Fruit fly (Drosophila melanogaster) whole organism, prepupa: Measurements from ENCODE around the gene Gyc76C.
A peak's percentile ranks its signal among the peaks of the same experiment; 100 is the strongest.

Source experiments
- CG10631 ChIP-seq: fragments of 200-800 bp; sonication (Bioruptor generic); optimal IDR thresholded peaks from 2 replicates; lab custom pipeline; 2016; ENCODE audit warnings: missing biosample characterization, missing genetic modification characterization
- CG11294 ChIP-seq: fragments of 200-800 bp; sonication (Bioruptor generic); IDR thresholded peaks from 2 replicates; pipeline ENCODE4 v1.3.6; 2022; ENCODE audit warnings: missing biosample characterization, missing genetic modification characterization
- CG11762 ChIP-seq: fragments of 200-800 bp; sonication (Bioruptor generic); optimal IDR thresholded peaks from 3 replicates; lab custom pipeline; 2016; ENCODE audit warnings: missing biosample characterization, missing genetic modification characterization; ENCODE audit not compliant: insufficient read depth
- CG1621 ChIP-seq: fragments of 200-800 bp; sonication (Bioruptor generic); optimal IDR thresholded peaks from 3 replicates; lab custom pipeline; 2018; ENCODE audit warnings: missing biosample characterization, mild to moderate bottlenecking, missing genetic modification characterization
- CG16779 ChIP-seq: fragments of 200-800 bp; sonication (Bioruptor generic); optimal IDR thresholded peaks from 3 replicates; lab custom pipeline; 2017; ENCODE audit warnings: missing biosample characterization, mild to moderate bottlenecking, missing genetic modification characterization
- CG34406 ChIP-seq: fragments of 200-800 bp; sonication (Bioruptor generic); optimal IDR thresholded peaks from 3 replicates; lab custom pipeline; 2016; ENCODE audit warnings: missing biosample characterization, missing genetic modification characterization
- CG3919 ChIP-seq: fragments of 200-800 bp; sonication (Bioruptor generic); optimal IDR thresholded peaks from 3 replicates; lab custom pipeline; 2016; ENCODE audit warnings: missing biosample characterization, missing genetic modification characterization
- CG4318 ChIP-seq: fragments of 200-800 bp; sonication (Bioruptor generic); optimal IDR thresholded peaks from 3 replicates; lab custom pipeline; 2017; ENCODE audit warnings: missing biosample characterization, mild to moderate bottlenecking, missing genetic modification characterization
- CG6792 ChIP-seq: fragments of 200-800 bp; sonication (Bioruptor generic); optimal IDR thresholded peaks from 3 replicates; lab custom pipeline; 2016; ENCODE audit warnings: missing biosample characterization, missing genetic modification characterization
- CG6808 ChIP-seq: fragments of 200-800 bp; sonication (Bioruptor generic); optimal IDR thresholded peaks from 3 replicates; lab custom pipeline; 2017; ENCODE audit warnings: missing biosample characterization, missing genetic modification characterization, mild to moderate bottlenecking, moderate library complexity, missing genetic modification reagents
- CG6854 ChIP-seq: fragments of 200-800 bp; sonication (Bioruptor generic); optimal IDR thresholded peaks from 2 replicates; lab custom pipeline; 2017; ENCODE audit warnings: missing biosample characterization, mild to moderate bottlenecking, missing genetic modification characterization
- CG7368 ChIP-seq: fragments of 200-800 bp; sonication (Bioruptor generic); optimal IDR thresholded peaks from 3 replicates; lab custom pipeline; 2016; ENCODE audit warnings: missing biosample characterization, missing genetic modification characterization
- CG8119 ChIP-seq: fragments of 200-800 bp; sonication (Bioruptor generic); IDR thresholded peaks from 3 replicates; pipeline ENCODE4 v1.3.6; 2022; ENCODE audit warnings: missing biosample characterization, missing genetic modification characterization
- CG8319 ChIP-seq: fragments of 200-800 bp; sonication (Bioruptor generic); optimal IDR thresholded peaks from 3 replicates; lab custom pipeline; 2016; ENCODE audit warnings: missing biosample characterization, missing genetic modification characterization
- CG8632 ChIP-seq: fragments of 200-800 bp; sonication (Bioruptor generic); optimal IDR thresholded peaks from 3 replicates; lab custom pipeline; 2016; ENCODE audit warnings: missing biosample characterization, missing genetic modification characterization
- CG9139 ChIP-seq: fragments of 200-800 bp; sonication (Bioruptor generic); optimal IDR thresholded peaks from 3 replicates; lab custom pipeline; 2017; ENCODE audit warnings: missing biosample characterization, mild to moderate bottlenecking, missing genetic modification characterization
- Eip75B ChIP-seq: fragments of 200-800 bp; sonication (Bioruptor generic); optimal IDR thresholded peaks from 3 replicates; lab custom pipeline; 2016; ENCODE audit warnings: missing biosample characterization, missing genetic modification characterization
- Ets96B ChIP-seq: fragments of 200-800 bp; optimal IDR thresholded peaks from 2 replicates; lab custom pipeline; 2019; ENCODE audit warnings: missing biosample characterization, mild to moderate bottlenecking, missing genetic modification characterization, moderate library complexity
- Hr38 ChIP-seq: sonication (Bioruptor generic); optimal IDR thresholded peaks from 2 replicates; lab custom pipeline; 2016; ENCODE audit warnings: missing biosample characterization, missing genetic modification characterization
- Hr39 ChIP-seq: fragments of 200-800 bp; sonication (Bioruptor generic); optimal IDR thresholded peaks from 2 replicates; lab custom pipeline; 2016; ENCODE audit warnings: missing biosample characterization, missing genetic modification characterization
- Hr4 ChIP-seq: fragments of 200-800 bp; sonication (Bioruptor generic); optimal IDR thresholded peaks from 3 replicates; lab custom pipeline; 2016; ENCODE audit warnings: missing biosample characterization, missing genetic modification characterization
- Met ChIP-seq: fragments of 200-800 bp; sonication (Bioruptor generic); optimal IDR thresholded peaks from 3 replicates; lab custom pipeline; 2016; ENCODE audit warnings: missing biosample characterization, missing genetic modification characterization
- OdsH ChIP-seq: fragments of 200-800 bp; sonication (Bioruptor generic); optimal IDR thresholded peaks from 3 replicates; lab custom pipeline; 2016; ENCODE audit warnings: missing biosample characterization, missing genetic modification characterization
- Smox ChIP-seq: fragments of 200-800 bp; sonication (Bioruptor generic); optimal IDR thresholded peaks from 3 replicates; lab custom pipeline; 2016; ENCODE audit warnings: missing biosample characterization, missing genetic modification characterization
- Sox102F ChIP-seq: fragments of 200-800 bp; sonication (Bioruptor generic); optimal IDR thresholded peaks from 2 replicates; lab custom pipeline; 2016; ENCODE audit warnings: missing biosample characterization, mild to moderate bottlenecking, missing genetic modification characterization
- Sox14 ChIP-seq: fragments of 200-800 bp; sonication (Bioruptor generic); optimal IDR thresholded peaks from 3 replicates; lab custom pipeline; 2016; ENCODE audit warnings: missing biosample characterization, missing genetic modification characterization
- cyc ChIP-seq: fragments of 200-800 bp; sonication (Bioruptor generic); optimal IDR thresholded peaks from 3 replicates; lab custom pipeline; 2016; ENCODE audit warnings: missing biosample characterization, missing genetic modification characterization
- dac ChIP-seq: fragments of 200-800 bp; sonication (Bioruptor generic); optimal IDR thresholded peaks from 2 replicates; lab custom pipeline; 2017; ENCODE audit warnings: missing biosample characterization, mild to moderate bottlenecking, missing genetic modification characterization
- dsx ChIP-seq: fragments of 200-800 bp; optimal IDR thresholded peaks from 3 replicates; lab custom pipeline; 2019; ENCODE audit warnings: missing biosample characterization, mild to moderate bottlenecking, missing genetic modification characterization, moderate library complexity; ENCODE audit not compliant: poor library complexity, severe bottlenecking
- esn ChIP-seq: fragments of 200-800 bp; sonication (Bioruptor generic); optimal IDR thresholded peaks from 2 replicates; lab custom pipeline; 2016; ENCODE audit warnings: missing biosample characterization, mild to moderate bottlenecking, missing genetic modification characterization, moderate library complexity
- fd59A ChIP-seq: fragments of 200-800 bp; sonication (Bioruptor generic); optimal IDR thresholded peaks from 2 replicates; lab custom pipeline; 2017; ENCODE audit warnings: missing biosample characterization, mild to moderate bottlenecking, missing genetic modification characterization, missing genetic modification reagents
- fd85E ChIP-seq: fragments of 200-800 bp; sonication (Bioruptor generic); optimal IDR thresholded peaks from 3 replicates; lab custom pipeline; 2016; ENCODE audit warnings: missing biosample characterization, missing genetic modification characterization
- fkh ChIP-seq: fragments of 200-800 bp; sonication (Bioruptor generic); optimal IDR thresholded peaks from 3 replicates; lab custom pipeline; 2017; ENCODE audit warnings: missing biosample characterization, mild to moderate bottlenecking, missing genetic modification characterization, moderate library complexity
- net ChIP-seq: fragments of 200-800 bp; sonication (Bioruptor generic); optimal IDR thresholded peaks from 3 replicates; lab custom pipeline; 2016; ENCODE audit warnings: missing biosample characterization, missing genetic modification characterization
- pdm3 ChIP-seq: fragments of 200-800 bp; sonication (Bioruptor generic); optimal IDR thresholded peaks from 3 replicates; lab custom pipeline; 2016; ENCODE audit warnings: missing biosample characterization, missing genetic modification characterization
- spab ChIP-seq: fragments of 200-800 bp; sonication (Bioruptor generic); optimal IDR thresholded peaks from 2 replicates; lab custom pipeline; 2017; ENCODE audit warnings: missing biosample characterization, mild to moderate bottlenecking, missing genetic modification characterization, missing genetic modification reagents
- svp ChIP-seq: fragments of 200-800 bp; sonication (Bioruptor generic); peaks from one replicate; lab custom pipeline; 2016; ENCODE audit warnings: missing biosample characterization, missing genetic modification characterization
- vri ChIP-seq: fragments of 200-800 bp; sonication (Bioruptor generic); optimal IDR thresholded peaks from 3 replicates; lab custom pipeline; 2016; ENCODE audit warnings: missing biosample characterization, mild to moderate bottlenecking, missing genetic modification characterization

Gyc76C gene

DNA sequence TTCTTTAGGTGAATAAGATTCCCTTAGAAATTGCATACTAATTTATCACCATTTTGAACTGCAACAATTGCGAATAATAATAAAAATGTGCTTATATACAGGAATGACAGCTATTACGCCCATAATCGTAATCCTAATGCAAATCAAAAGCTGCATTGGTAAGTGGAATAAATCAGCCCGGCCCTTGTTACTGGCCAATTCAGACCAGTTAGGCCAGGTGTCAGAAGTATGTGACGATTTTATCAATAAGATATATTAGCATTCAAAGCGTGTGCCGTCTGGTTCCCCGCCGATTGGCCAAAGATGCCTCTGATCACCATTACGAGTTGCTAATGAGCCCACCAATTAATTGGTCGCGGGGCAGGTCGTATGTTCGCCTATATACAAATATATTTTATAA, 19.1 kb upstream of the Gyc76C start:
- TF ChIP-seq CG11294 (GFP tag; lab: Robert Waterston, UW) = no peak
- TF ChIP-seq fd59A (GFP tag; lab: Kevin White, UChicago) = no peak
- no peak for TF ChIP-seq CG1621 (tag; lab: Kevin White, UChicago)

- no peak for TF ChIP-seq dac
- no peak for TF ChIP-seq Sox14
- no peak for TF ChIP-seq Ets96B
- no peak for TF ChIP-seq CG8632 (GFP tag; lab: Kevin White, UChicago)
- TF ChIP-seq CG11294 (GFP tag; lab: Robert Waterston, UW) = no peak
- TF ChIP-seq cyc (GFP tag; lab: Kevin White, UChicago) = no peak
- TF ChIP-seq Hr39 (GFP tag; lab: Kevin White, UChicago) = no peak
- TF ChIP-seq dsx (GFP tag; lab: Kevin White, UChicago) = no peak
- no peak for TF ChIP-seq CG6808 (GFP tag; lab: Kevin White, UChicago)
- no peak for TF ChIP-seq Met (GFP tag; lab: Kevin White, UChicago)
- TF ChIP-seq OdsH (GFP tag; lab: Kevin White, UChicago) = no peak
- no peak for TF ChIP-seq CG34406 (GFP tag; lab: Kevin White, UChicago)
Observed at dm6 chr3L:19807521-19807920, 14.2 kb upstream of the Gyc76C start.

DNA sequence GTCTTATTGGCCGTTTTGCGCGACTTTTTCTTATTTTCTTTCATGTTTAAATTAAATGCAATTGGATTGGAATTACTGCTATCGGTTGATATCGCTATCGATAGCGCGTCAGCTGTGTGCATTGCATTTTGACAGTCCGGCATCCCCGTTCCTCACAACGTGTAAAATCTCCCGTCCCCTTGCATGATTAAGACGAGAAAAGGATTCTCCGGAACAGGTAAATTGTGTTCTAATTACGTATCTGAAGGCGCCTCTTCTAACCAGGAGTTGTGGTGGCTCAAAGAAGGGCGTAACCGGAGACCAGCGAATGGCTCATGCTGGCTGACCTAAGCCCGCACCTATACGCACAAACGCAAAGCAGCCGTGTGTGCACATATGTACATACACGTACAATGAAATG, 13.7 kb upstream of the Gyc76C start, which contains the start of the genes CG14104 and Kap-alpha1:
CG14104 (minus strand) TSS at position 97 of the 400 bp plus-strand sequence.
Kap-alpha1 (plus strand) TSS at position 130 of the 400 bp plus-strand sequence.
- TF ChIP-seq CG6854 (GFP tag; lab: Kevin White, UChicago) (peak; percentile 23), CG11762 (no peak), Eip75B (GFP tag; lab: Kevin White, UChicago) (no peak), esn (peak; percentile 4)

DNA sequence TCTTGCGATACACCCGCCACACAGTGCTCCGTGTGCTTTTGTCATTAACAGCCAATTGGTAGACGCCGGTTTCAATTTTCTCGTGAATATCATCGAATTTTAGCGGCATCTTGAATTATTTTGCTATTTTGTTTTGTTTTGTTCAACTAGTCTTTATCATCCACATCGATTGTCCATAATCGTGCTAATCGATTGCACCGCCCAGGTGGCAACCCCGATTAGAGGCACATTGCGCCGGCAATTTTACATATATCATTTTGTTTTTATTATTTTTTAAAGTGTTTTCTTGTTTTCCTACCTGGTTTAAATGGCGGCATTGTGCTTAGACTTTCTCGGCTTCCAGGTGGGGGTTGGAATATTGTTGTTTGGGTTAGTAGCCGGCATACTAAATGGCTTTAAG, 12.5 kb upstream of the Gyc76C start, which contains the start of gene CG34116:
CG34116 (minus strand) TSS at position 142 of the 400 bp plus-strand sequence.
- no peak for TF ChIP-seq net
- no peak for TF ChIP-seq CG16779 (tag; lab: Kevin White, UChicago)
- TF ChIP-seq fd85E (GFP tag; lab: Kevin White, UChicago) = no peak
- no peak for TF ChIP-seq CG8119
- no peak for TF ChIP-seq CG9139 (GFP tag; lab: Kevin White, UChicago)
- TF ChIP-seq CG10631 (GFP tag; lab: Kevin White, UChicago) = no peak
- no peak for TF ChIP-seq Sox14
- TF ChIP-seq svp (GFP tag; lab: Kevin White, UChicago) = no peak
- TF ChIP-seq Hr38 = no peak
- TF ChIP-seq Hr4 (GFP tag; lab: Kevin White, UChicago) = no peak
- TF ChIP-seq CG3919 = no peak
- no peak for TF ChIP-seq pdm3 (GFP tag; lab: Kevin White, UChicago)
- no peak for TF ChIP-seq vri
- TF ChIP-seq CG11762 = no peak

dm6 chr3L:19804908-19805307, 11.5 kb upstream of the Gyc76C start, which contains the start of the genes TORIP and Ccdc58:
Gene TORIP, minus strand, starts transcription at chr3L:19805080.
Gene Ccdc58, plus strand, starts transcription at chr3L:19805181.
- no peak for TF ChIP-seq CG4318
- TF ChIP-seq Hr39 (GFP tag; lab: Kevin White, UChicago) = no peak

- TF ChIP-seq cyc (GFP tag; lab: Kevin White, UChicago) (no peak), CG6792 (no peak), dac (no peak), esn (no peak), CG7368 (no peak), spab (GFP tag; lab: Kevin White, UChicago) (no peak), Sox14 (no peak), CG8319 (no peak), fkh (GFP tag; lab: Kevin White, UChicago) (no peak), Sox102F (GFP tag; lab: Kevin White, UChicago) (no peak), Smox (GFP tag; lab: Kevin White, UChicago) (no peak), CG8632 (GFP tag; lab: Kevin White, UChicago) (no peak)
Observed at dm6 chr3L:19801105-19801504, 7.7 kb upstream of the Gyc76C start, which contains the start of gene CG14102. Gene CG14102, minus strand, starts transcription at chr3L:19801291.
